Worm (Caenorhabditis elegans): ENCODE data around the gene C54C6.5.

DNA sequence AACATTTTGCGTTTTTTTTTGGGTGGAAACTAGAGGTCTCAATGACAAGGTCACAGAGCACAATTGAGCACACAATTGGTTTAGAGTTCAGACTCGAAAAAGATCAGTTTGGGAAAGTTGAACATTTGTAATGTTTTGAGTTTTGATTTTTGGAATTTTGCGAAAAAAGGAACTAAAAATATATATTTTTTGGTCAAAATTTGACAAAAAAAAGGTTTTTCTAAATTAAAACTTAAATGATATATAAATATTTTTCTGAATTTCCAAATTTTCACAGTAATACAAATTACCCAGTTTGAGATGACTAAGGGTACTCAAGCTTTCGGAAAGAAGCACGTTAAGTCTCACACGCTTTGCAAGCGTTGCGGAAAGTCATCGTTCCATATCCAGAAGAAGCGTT lies 21.3 kb downstream of the C54C6.5 start, which contains the start of gene rpl-37:
- TF ChIP-seq unc-62 (GFP tag; optimal IDR thresholded peaks at IDR 0.05) (no peak), nhr-76 (tag; optimal IDR thresholded peaks at IDR 0.05) (no peak), unc-120 (tag; optimal IDR thresholded peaks at IDR 0.05; ENCODE audit: poor library complexity, severe bottlenecking) (no peak), elt-3 (tag; optimal IDR thresholded peaks at IDR 0.05) (no peak), mep-1 (tag; optimal IDR thresholded peaks at IDR 0.05) (no peak)

Data from whole organism, mixed stage, embryonic.